Worm (Caenorhabditis elegans) whole organism, L3 larva: Measurements from ENCODE around the gene T07A5.7.
A peak's percentile ranks its signal among the peaks of the same experiment; 100 is the strongest.
"Not testable (repeated sequence)": the region's sequence is repeated elsewhere in the genome, so short reads cannot be mapped to it uniquely, and the experiment has no call there.

Experiments
- R02D3.7 ChIP-seq: fragments of 150-350 bp; optimal IDR thresholded peaks from 2 replicates; lab custom pipeline; 2014; ENCODE audit warnings: missing biosample characterization, missing genetic modification characterization
- ZK546.5 ChIP-seq: sonication (generic microtip); optimal IDR thresholded peaks from 2 replicates; lab custom pipeline; 2017; ENCODE audit warnings: missing biosample characterization, missing genetic modification characterization
- ama-1 ChIP-seq: fragments of 150-350 bp; optimal IDR thresholded peaks from 2 replicates; lab custom pipeline; 2018
- ceh-16 ChIP-seq: sonication (generic microtip); optimal IDR thresholded peaks from 2 replicates; lab custom pipeline; 2017; ENCODE audit warnings: missing biosample characterization, missing genetic modification characterization
- ceh-28 ChIP-seq: fragments of 150-350 bp; optimal IDR thresholded peaks from 2 replicates; lab custom pipeline; 2014; ENCODE audit warnings: missing biosample characterization, missing genetic modification reagents, missing genetic modification characterization
- ceh-82 ChIP-seq: fragments of 150-350 bp; optimal IDR thresholded peaks from 2 replicates; lab custom pipeline; 2014; ENCODE audit warnings: missing biosample characterization, missing genetic modification characterization
- ceh-9 ChIP-seq: sonication (generic microtip); optimal IDR thresholded peaks from 2 replicates; lab custom pipeline; 2018; ENCODE audit warnings: missing biosample characterization, missing genetic modification characterization
- daf-12 ChIP-seq: fragments of 150-350 bp; optimal IDR thresholded peaks from 2 replicates; lab custom pipeline; 2014; ENCODE audit warnings: missing biosample characterization, missing genetic modification reagents, missing genetic modification characterization
- egl-27 ChIP-seq: sonication (generic microtip); optimal IDR thresholded peaks from 4 replicates; lab custom pipeline; 2017; ENCODE audit warnings: missing biosample characterization, missing genetic modification reagents, missing genetic modification characterization
- egl-5 ChIP-seq: fragments of 150-350 bp; optimal IDR thresholded peaks from 2 replicates; lab custom pipeline; 2017; ENCODE audit warnings: missing biosample characterization, missing genetic modification reagents, missing genetic modification characterization, inconsistent platforms
- elt-2 ChIP-seq: sonication (generic microtip); optimal IDR thresholded peaks from 2 replicates; lab custom pipeline; 2016; ENCODE audit warnings: missing genetic modification reagents, mild to moderate bottlenecking, missing genetic modification characterization, missing compliant biosample characterization
- elt-3 ChIP-seq, 3 experiments: fragments of 150-350 bp in 1 of 3; sonication (generic microtip) in 2 of 3; optimal IDR thresholded peaks; 2 replicates in 2 of 3; 4 replicates in 1 of 3; lab custom pipeline; 2014 to 2017; ENCODE audit warnings: missing biosample characterization in 3 of 3, missing genetic modification characterization in 3 of 3
- fkh-10 ChIP-seq: sonication (generic microtip); optimal IDR thresholded peaks from 2 replicates; lab custom pipeline; 2017; ENCODE audit warnings: missing biosample characterization, missing genetic modification reagents, missing genetic modification characterization
- fos-1 ChIP-seq: fragments of 150-350 bp; optimal IDR thresholded peaks from 2 replicates; lab custom pipeline; 2014; ENCODE audit warnings: missing biosample characterization, missing genetic modification characterization
- hmg-11 ChIP-seq: sonication (generic microtip); optimal IDR thresholded peaks from 2 replicates; lab custom pipeline; 2016; ENCODE audit warnings: missing genetic modification characterization, missing compliant biosample characterization
- lin-15B ChIP-seq: fragments of 150-350 bp; optimal IDR thresholded peaks from 2 replicates; lab custom pipeline; 2014; ENCODE audit warnings: missing biosample characterization, missing genetic modification characterization
- lin-39 ChIP-seq: fragments of 150-350 bp; optimal IDR thresholded peaks from 2 replicates; lab custom pipeline; 2018; ENCODE audit warnings: missing biosample characterization, missing genetic modification reagents, missing genetic modification characterization
- lsy-12 ChIP-seq: sonication (generic microtip); optimal IDR thresholded peaks from 2 replicates; lab custom pipeline; 2016; ENCODE audit warnings: mild to moderate bottlenecking, missing genetic modification characterization, missing compliant biosample characterization
- mdl-1 ChIP-seq: fragments of 150-350 bp; optimal IDR thresholded peaks from 2 replicates; lab custom pipeline; 2014; ENCODE audit warnings: missing biosample characterization, missing genetic modification characterization
- mml-1 ChIP-seq: fragments of 150-350 bp; sonication (generic microtip); optimal IDR thresholded peaks from 3 replicates; lab custom pipeline; 2014; ENCODE audit warnings: missing biosample characterization, missing genetic modification characterization
- nfya-1 ChIP-seq: sonication (generic microtip); optimal IDR thresholded peaks from 2 replicates; lab custom pipeline; 2017; ENCODE audit warnings: missing genetic modification characterization, mild to moderate bottlenecking, missing compliant biosample characterization, antibody characterized with exemption, moderate library complexity; ENCODE audit not compliant: insufficient read depth
- nhr-12 ChIP-seq: fragments of 150-350 bp; optimal IDR thresholded peaks from 2 replicates; lab custom pipeline; 2014; ENCODE audit warnings: missing biosample characterization, missing genetic modification characterization
- nhr-23 ChIP-seq: fragments of 150-350 bp; optimal IDR thresholded peaks from 2 replicates; lab custom pipeline; 2014; ENCODE audit warnings: missing biosample characterization, missing genetic modification reagents, missing genetic modification characterization
- nhr-25 ChIP-seq: sonication (generic microtip); optimal IDR thresholded peaks from 2 replicates; lab custom pipeline; 2017; ENCODE audit warnings: missing biosample characterization, missing genetic modification characterization
- nhr-28 ChIP-seq: fragments of 150-350 bp; optimal IDR thresholded peaks from 2 replicates; lab custom pipeline; 2014; ENCODE audit warnings: missing biosample characterization, missing genetic modification characterization
- nhr-43 ChIP-seq: sonication (generic microtip); optimal IDR thresholded peaks from 2 replicates; lab custom pipeline; 2016; ENCODE audit warnings: mild to moderate bottlenecking, missing genetic modification characterization, missing compliant biosample characterization; ENCODE audit not compliant: poor library complexity, severe bottlenecking
- nhr-67 ChIP-seq: fragments of 150-350 bp; optimal IDR thresholded peaks from 2 replicates; lab custom pipeline; 2014; ENCODE audit warnings: missing biosample characterization, missing genetic modification characterization
- nhr-77 ChIP-seq: fragments of 150-350 bp; optimal IDR thresholded peaks from 2 replicates; lab custom pipeline; 2014; ENCODE audit warnings: missing biosample characterization, missing genetic modification characterization
- pha-4 ChIP-seq: fragments of 150-350 bp; optimal IDR thresholded peaks from 2 replicates; lab custom pipeline; 2014; ENCODE audit warnings: missing biosample characterization, missing genetic modification reagents, missing genetic modification characterization
- sea-2 ChIP-seq: fragments of 150-350 bp; sonication (generic microtip); optimal IDR thresholded peaks from 4 replicates; lab custom pipeline; 2014; ENCODE audit warnings: missing biosample characterization, missing genetic modification reagents, missing genetic modification characterization
- skn-1 ChIP-seq: fragments of 150-350 bp; optimal IDR thresholded peaks from 2 replicates; lab custom pipeline; 2014; ENCODE audit warnings: missing biosample characterization, missing genetic modification characterization
- snpc-4 ChIP-seq: fragments of 150-350 bp; optimal IDR thresholded peaks from 2 replicates; lab custom pipeline; 2014; ENCODE audit warnings: missing biosample characterization, missing genetic modification characterization
- tbx-2 ChIP-seq: sonication (generic microtip); optimal IDR thresholded peaks from 2 replicates; lab custom pipeline; 2016; ENCODE audit warnings: mild to moderate bottlenecking, missing genetic modification characterization, missing compliant biosample characterization
- unc-62 ChIP-seq: fragments of 150-350 bp; sonication (generic microtip); optimal IDR thresholded peaks from 4 replicates; lab custom pipeline; 2014; ENCODE audit warnings: missing biosample characterization, missing genetic modification reagents, missing genetic modification characterization
- ztf-11 ChIP-seq: fragments of 150-350 bp; optimal IDR thresholded peaks from 2 replicates; lab custom pipeline; 2014; ENCODE audit warnings: missing biosample characterization, missing genetic modification characterization
- ztf-4 ChIP-seq: fragments of 150-350 bp; optimal IDR thresholded peaks from 2 replicates; lab custom pipeline; 2014; ENCODE audit warnings: missing biosample characterization, missing genetic modification characterization

The T07A5.7 gene

DNA sequence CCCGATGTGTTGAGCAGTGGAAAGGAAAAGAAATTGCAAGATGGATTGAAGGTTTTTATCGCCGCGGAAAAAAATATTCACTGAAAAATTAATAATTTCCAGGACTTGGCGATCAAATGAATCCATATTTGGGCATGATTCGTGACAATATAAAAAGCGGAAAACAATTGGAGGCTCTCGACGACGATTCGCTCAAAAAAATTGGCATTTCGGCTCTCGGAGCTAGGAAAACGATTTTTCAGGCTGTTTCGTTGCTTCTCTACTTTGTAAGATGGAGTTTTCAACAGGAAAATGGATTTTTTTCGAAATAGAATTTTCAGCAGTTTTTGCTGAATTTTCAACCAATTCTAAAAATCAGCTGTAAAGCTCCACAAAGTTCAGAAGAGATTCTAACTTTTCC is 39.1 kb downstream of the T07A5.7 start:
- no peak for TF ChIP-seq ZK546.5 (tag; lab: Kevin White, UChicago)
- TF ChIP-seq lin-39 (tag; lab: Kevin White, UChicago), result no peak
- no peak for TF ChIP-seq pha-4
- TF ChIP-seq egl-27 (tag; lab: Kevin White, UChicago), result no peak
- TF ChIP-seq ztf-11 (tag; lab: Kevin White, UChicago), result no peak
- TF ChIP-seq ceh-9 (tag; lab: Kevin White, UChicago), result no peak

DNA sequence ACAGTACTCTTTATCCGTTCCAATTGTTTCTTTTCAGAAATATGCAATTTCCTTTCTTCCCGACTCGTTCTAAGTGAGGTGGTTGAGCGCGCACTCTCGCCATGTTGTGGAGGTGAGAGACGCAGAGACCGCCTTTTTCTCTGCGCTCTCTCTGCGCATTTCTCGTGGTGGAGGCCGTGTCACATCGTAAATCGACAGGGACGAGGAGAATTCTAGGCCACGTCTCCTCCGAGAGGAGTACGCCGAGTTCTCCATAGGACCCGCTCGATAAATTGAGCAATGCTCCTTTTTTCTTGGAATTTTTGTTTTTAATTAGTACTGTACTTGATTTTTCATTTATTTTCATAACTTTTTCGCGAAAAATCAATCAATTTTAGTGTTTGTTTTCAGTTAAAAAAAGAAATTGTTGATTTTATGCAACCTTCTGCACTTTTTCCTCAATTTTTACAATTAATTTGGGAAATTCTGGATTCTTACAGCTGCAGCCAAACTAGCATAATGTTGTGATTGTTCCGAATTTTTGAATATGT is 40.1 kb downstream of the T07A5.7 start, which contains the start of gene cnk-1:
Gene cnk-1 (plus strand): TSS at position 480 of the 530 bp plus-strand sequence.
- no peak for TF ChIP-seq unc-62
- no peak for TF ChIP-seq fos-1 (tag; lab: Kevin White, UChicago)
- TF ChIP-seq ceh-28, result no peak
- no peak for TF ChIP-seq elt-3 (tag; optimal IDR thresholded peaks at IDR 0.05; lab: Kevin White, UChicago)
- TF ChIP-seq ceh-9 (tag; lab: Kevin White, UChicago), result no peak
- TF ChIP-seq daf-12 (tag; lab: Kevin White, UChicago), result no peak
- no peak for TF ChIP-seq nhr-12
- TF ChIP-seq snpc-4 (tag; lab: Kevin White, UChicago), result no peak
- TF ChIP-seq fkh-10 (GFP tag; lab: Kevin White, UChicago), result no peak
- TF ChIP-seq nhr-43 (tag; lab: Kevin White, UChicago), result peak; percentile 92
- no peak for TF ChIP-seq nhr-28 (tag; lab: Kevin White, UChicago)
- TF ChIP-seq tbx-2, result peak; percentile 56
- peak; percentile 57 for TF ChIP-seq lsy-12 (tag; lab: Kevin White, UChicago)
- TF ChIP-seq lin-15B (tag; lab: Kevin White, UChicago), result peak; percentile 91
- no peak for TF ChIP-seq nhr-77 (tag; lab: Kevin White, UChicago)
- TF ChIP-seq mdl-1 (tag; lab: Kevin White, UChicago), result no peak
- TF ChIP-seq ZK546.5 (tag; lab: Kevin White, UChicago), result no peak
- no peak for TF ChIP-seq egl-27 (tag; lab: Kevin White, UChicago)
- peak; percentile 64 for TF ChIP-seq lin-39 (tag; lab: Kevin White, UChicago)
- peak; percentile 65 for TF ChIP-seq nhr-23 (tag; lab: Kevin White, UChicago)
- TF ChIP-seq hmg-11, result peak; percentile 37
- peak; percentile 38 for TF ChIP-seq elt-2 (tag; lab: Kevin White, UChicago)
- peak; percentile 60 for TF ChIP-seq nfya-1
- no peak for TF ChIP-seq mml-1 (tag; lab: Kevin White, UChicago)
- TF ChIP-seq ceh-16, result no peak
- peak; percentile 14 for TF ChIP-seq nhr-25 (tag; lab: Kevin White, UChicago)
- peak; percentile 46 for TF ChIP-seq pha-4
- TF ChIP-seq ztf-4 (tag; lab: Kevin White, UChicago), result no peak
- TF ChIP-seq skn-1 (tag; lab: Kevin White, UChicago), result peak; percentile 22
- no peak for TF ChIP-seq nhr-67 (tag; lab: Kevin White, UChicago)
- TF ChIP-seq ama-1 (lab: Kevin White, UChicago), result no peak
- TF ChIP-seq R02D3.7 (tag; lab: Kevin White, UChicago), result peak; percentile 89

DNA sequence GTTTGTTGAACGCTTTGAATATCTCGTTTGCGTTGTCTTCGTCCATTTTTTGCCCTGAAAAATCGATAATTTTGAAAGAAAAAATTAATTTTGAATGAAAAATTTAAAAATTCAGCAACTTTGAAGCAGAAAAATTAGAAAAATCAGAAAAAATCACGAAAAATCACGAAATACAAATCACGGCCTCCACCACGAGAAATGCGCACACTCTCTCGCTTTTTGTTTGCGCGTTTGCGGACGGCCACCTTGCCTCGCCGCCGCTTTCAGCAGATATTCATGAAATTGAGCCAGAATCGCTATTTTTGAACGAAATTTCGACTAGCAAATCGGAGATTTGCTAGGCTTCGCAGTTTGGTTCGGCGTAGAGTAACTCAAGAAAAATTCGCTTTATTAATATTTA is 44.1 kb downstream of the T07A5.7 start, which contains the start of gene inpp-4B:
Gene inpp-4B (minus strand): TSS at position 54 of the 400 bp plus-strand sequence.
- not testable (repeated sequence) for TF ChIP-seq nhr-25 (tag; lab: Kevin White, UChicago); ztf-4 (tag; lab: Kevin White, UChicago); hmg-11

DNA sequence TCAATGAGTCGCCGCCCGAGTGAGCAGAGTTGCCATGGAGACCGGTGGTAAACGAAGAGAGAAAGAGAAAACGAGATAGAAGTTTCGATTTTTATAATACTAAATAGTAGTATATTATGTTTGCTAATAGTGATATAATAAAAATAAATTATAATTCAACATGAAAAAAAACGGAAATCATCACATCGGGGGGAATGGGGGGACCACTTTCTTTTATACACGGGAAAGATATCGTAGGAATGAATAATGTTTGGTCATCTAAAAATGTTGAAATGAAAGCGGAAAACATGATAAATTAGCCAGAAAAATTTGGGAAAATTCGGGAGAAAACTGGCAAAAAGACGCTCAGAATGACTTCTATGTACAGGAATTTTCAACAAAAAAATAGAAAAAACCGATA is 49.2 kb downstream of the T07A5.7 start, which contains the start of gene bbs-5:
Gene bbs-5 (minus strand): TSS at position 101 of the 400 bp plus-strand sequence.
- no peak for TF ChIP-seq nhr-28 (tag; lab: Kevin White, UChicago)
- no peak for TF ChIP-seq sea-2 (GFP tag; lab: Kevin White, UChicago)
- TF ChIP-seq fkh-10 (GFP tag; lab: Kevin White, UChicago), result no peak
- no peak for TF ChIP-seq ceh-82 (tag; lab: Kevin White, UChicago)
- no peak for TF ChIP-seq egl-5 (tag; lab: Kevin White, UChicago)
- TF ChIP-seq nhr-25 (tag; lab: Kevin White, UChicago), result no peak
